Worm (Caenorhabditis elegans): ENCODE measurements around the gene his-62.

Gene his-62

ce11 chrIV:7487554-7488456 lies 1.5 kb downstream of the his-62 start, which contains the start of the genes his-60 and his-59:
Gene his-60, minus strand, starts transcription at chrIV:7487992.
Gene his-59, plus strand, starts transcription at chrIV:7488249.
- TF ChIP-seq zip-4 (GFP tag; optimal IDR thresholded peaks at IDR 0.05) (no peak), ceh-88 (GFP tag; IDR thresholded peaks at IDR 0.05) (0 out of 2 replicates have a peak, but pooled peaks have one; percentile 14), sox-4 (tag; optimal IDR thresholded peaks at IDR 0.05) (no peak), hlh-17 (GFP tag; optimal IDR thresholded peaks at IDR 0.05; ENCODE audit: borderline replicate concordance) (no peak), ceh-90 (tag; optimal IDR thresholded peaks at IDR 0.05) (no peak), egl-27 (tag; optimal IDR thresholded peaks at IDR 0.05) (no peak), rnt-1 (tag; optimal IDR thresholded peaks at IDR 0.05) (peak; percentile 31), ceh-8 (GFP tag; optimal IDR thresholded peaks at IDR 0.05) (no peak), sup-37 (GFP tag; optimal IDR thresholded peaks at IDR 0.05) (no peak), lin-13 (GFP tag; optimal IDR thresholded peaks at IDR 0.05) (no peak), snu-23 (GFP tag; optimal IDR thresholded peaks at IDR 0.05) (peak; percentile 55), egl-13 (tag; optimal IDR thresholded peaks at IDR 0.05) (no peak), lin-39 (tag; optimal IDR thresholded peaks at IDR 0.05) (peak; percentile 36), mep-1 (tag; optimal IDR thresholded peaks at IDR 0.05) (peak; percentile 58), nhr-84 (tag; optimal IDR thresholded peaks at IDR 0.05) (no peak), Y116A8C.19 (tag; optimal IDR thresholded peaks at IDR 0.05; ENCODE audit: borderline replicate concordance) (no peak), C04F5.9 (tag; optimal IDR thresholded peaks at IDR 0.05) (no peak), aha-1 (tag; optimal IDR thresholded peaks at IDR 0.05) (no peak), unc-130 (tag; optimal IDR thresholded peaks at IDR 0.05) (no peak), irx-1 (tag; optimal IDR thresholded peaks at IDR 0.05) (no peak), fkh-10 (GFP tag; optimal IDR thresholded peaks at IDR 0.05) (no peak), tbx-2 (tag; optimal IDR thresholded peaks at IDR 0.05) (peak; percentile 47), blmp-1 (tag; optimal IDR thresholded peaks at IDR 0.05) (no peak), vab-15 (tag; optimal IDR thresholded peaks at IDR 0.05) (no peak), tlp-1 (tag; optimal IDR thresholded peaks at IDR 0.05) (no peak), nhr-28 (tag; optimal IDR thresholded peaks at IDR 0.05) (no peak), unc-62 (GFP tag; optimal IDR thresholded peaks at IDR 0.05) (no peak), fkh-8 (tag; optimal IDR thresholded peaks at IDR 0.05) (no peak), skn-1 (tag; optimal IDR thresholded peaks at IDR 0.05) (no peak), fos-1 (tag; optimal IDR thresholded peaks at IDR 0.05) (no peak), hlh-4 (tag; optimal IDR thresholded peaks at IDR 0.05) (no peak), mdl-1 (tag; optimal IDR thresholded peaks at IDR 0.05) (no peak), nhr-77 (tag; optimal IDR thresholded peaks at IDR 0.05) (no peak), nhr-71 (tag; optimal IDR thresholded peaks at IDR 0.05) (peak; percentile 57), pag-3 (tag; optimal IDR thresholded peaks at IDR 0.05; ENCODE audit: borderline replicate concordance, insufficient read depth) (no peak), zag-1 (tag; optimal IDR thresholded peaks at IDR 0.05) (no peak), ama-1 (optimal IDR thresholded peaks at IDR 0.05) (no peak), fkh-4 (tag; optimal IDR thresholded peaks at IDR 0.05; ENCODE audit: borderline replicate concordance) (no peak), elt-2 (tag; optimal IDR thresholded peaks at IDR 0.05) (no peak), nhr-237 (tag; optimal IDR thresholded peaks at IDR 0.05) (no peak), unc-98 (GFP tag; IDR thresholded peaks at IDR 0.05) (no peak), jun-1 (tag; optimal IDR thresholded peaks at IDR 0.05) (no peak), snpc-4 (tag; optimal IDR thresholded peaks at IDR 0.05) (no peak), sptf-1 (tag; optimal IDR thresholded peaks at IDR 0.05) (no peak), aly-2 (tag; optimal IDR thresholded peaks at IDR 0.05) (no peak), nhr-85 (tag) (peak; percentile 79), unc-86 (tag; optimal IDR thresholded peaks at IDR 0.05) (peak; percentile 58), lin-35 (GFP tag; optimal IDR thresholded peaks at IDR 0.05) (no peak), ces-1 (GFP tag; optimal IDR thresholded peaks at IDR 0.05) (no peak), nhr-12 (tag; optimal IDR thresholded peaks at IDR 0.05) (no peak), ceh-63 (GFP tag; optimal IDR thresholded peaks at IDR 0.05) (no peak), alr-1 (tag; optimal IDR thresholded peaks at IDR 0.05; ENCODE audit: borderline replicate concordance) (no peak)
